Fruit fly (Drosophila melanogaster) whole organism, embryonic: ENCODE results near the gene mbc.

Source experiments
- CG10366 ChIP-seq: fragments of 200-800 bp; sonication (Bioruptor generic); IDR thresholded peaks from 2 replicates; pipeline ENCODE4 v1.3.6; 2022; ENCODE audit warnings: missing biosample characterization, missing genetic modification characterization
- CG10543 ChIP-seq: fragments of 200-800 bp; sonication (Bioruptor generic); optimal IDR thresholded peaks from 3 replicates; lab custom pipeline; 2017; ENCODE audit warnings: missing biosample characterization, mild to moderate bottlenecking, missing genetic modification characterization, moderate library complexity
- CG11085 ChIP-seq: fragments of 200-800 bp; sonication (Bioruptor generic); IDR thresholded peaks from 2 replicates; pipeline ENCODE4 v1.3.6; 2022; ENCODE audit warnings: missing biosample characterization, missing genetic modification characterization
- CG11504 ChIP-seq: fragments of 200-800 bp; sonication (Bioruptor generic); optimal IDR thresholded peaks from 3 replicates; lab custom pipeline; 2019; ENCODE audit warnings: missing biosample characterization, mild to moderate bottlenecking, missing genetic modification characterization, moderate library complexity
- CG11695 ChIP-seq: fragments of 200-800 bp; sonication (Bioruptor generic); IDR thresholded peaks from 3 replicates; pipeline ENCODE4 v1.3.6; 2022; ENCODE audit warnings: missing biosample characterization, missing genetic modification characterization
- CG13123 ChIP-seq: fragments of 200-800 bp; sonication (Bioruptor generic); optimal IDR thresholded peaks from 2 replicates; lab custom pipeline; 2016; ENCODE audit warnings: missing biosample characterization, missing genetic modification characterization
- CG13424 ChIP-seq: fragments of 200-800 bp; sonication (Bioruptor generic); optimal IDR thresholded peaks from 2 replicates; lab custom pipeline; 2019; ENCODE audit warnings: missing biosample characterization, mild to moderate bottlenecking, missing genetic modification characterization, moderate library complexity
- CG14050 ChIP-seq: fragments of 200-800 bp; sonication (Bioruptor generic); IDR thresholded peaks from 3 replicates; pipeline ENCODE4 v1.3.6; 2022; ENCODE audit warnings: missing biosample characterization, missing genetic modification characterization
- CG15269 ChIP-seq: fragments of 200-800 bp; sonication (Bioruptor generic); optimal IDR thresholded peaks from 2 replicates; lab custom pipeline; 2018; ENCODE audit warnings: missing biosample characterization, mild to moderate bottlenecking, missing genetic modification characterization, moderate library complexity
- CG15601 ChIP-seq: fragments of 200-800 bp; sonication (Bioruptor generic); optimal IDR thresholded peaks from 3 replicates; lab custom pipeline; 2019; ENCODE audit warnings: missing biosample characterization, mild to moderate bottlenecking, missing genetic modification characterization, moderate library complexity
- CG1602 ChIP-seq: fragments of 200-800 bp; sonication (Bioruptor generic); optimal IDR thresholded peaks from 3 replicates; lab custom pipeline; 2016; ENCODE audit warnings: missing biosample characterization, missing genetic modification characterization
- CG16813 ChIP-seq: fragments of 200-800 bp; sonication (Bioruptor generic); IDR thresholded peaks from 3 replicates; pipeline ENCODE4 v1.3.6; 2022; ENCODE audit warnings: missing biosample characterization, missing genetic modification characterization; ENCODE audit not compliant: partially characterized antibody
- CG17328 ChIP-seq: fragments of 200-800 bp; sonication (Bioruptor generic); IDR thresholded peaks from 2 replicates; pipeline ENCODE4 v1.3.6; 2022; ENCODE audit warnings: missing biosample characterization, missing genetic modification characterization
- CG17385 ChIP-seq: fragments of 200-800 bp; sonication (Bioruptor generic); optimal IDR thresholded peaks from 3 replicates; lab custom pipeline; 2018; ENCODE audit warnings: missing biosample characterization, mild to moderate bottlenecking, missing genetic modification characterization
- CG30431 ChIP-seq: fragments of 200-800 bp; sonication (Bioruptor generic); optimal IDR thresholded peaks from 2 replicates; lab custom pipeline; 2017; ENCODE audit warnings: missing biosample characterization, missing genetic modification characterization
- CG3407 ChIP-seq: fragments of 200-800 bp; sonication (Bioruptor generic); optimal IDR thresholded peaks from 2 replicates; lab custom pipeline; 2018; ENCODE audit warnings: missing biosample characterization, mild to moderate bottlenecking, missing genetic modification characterization
- CG4707 ChIP-seq: fragments of 200-800 bp; sonication (Bioruptor generic); optimal IDR thresholded peaks from 2 replicates; lab custom pipeline; 2018; ENCODE audit warnings: missing biosample characterization, mild to moderate bottlenecking, missing genetic modification characterization, moderate library complexity
- CG7271 ChIP-seq: fragments of 200-800 bp; sonication (Bioruptor generic); optimal IDR thresholded peaks from 2 replicates; lab custom pipeline; 2018; ENCODE audit warnings: missing biosample characterization, mild to moderate bottlenecking, missing genetic modification characterization, moderate library complexity
- CG7372 ChIP-seq: fragments of 200-800 bp; sonication (Bioruptor generic); IDR thresholded peaks from 2 replicates; pipeline ENCODE4 v1.3.6; 2022; ENCODE audit warnings: missing biosample characterization, missing genetic modification characterization
- CG7987 ChIP-seq: fragments of 200-800 bp; sonication (Bioruptor generic); optimal IDR thresholded peaks from 2 replicates; lab custom pipeline; 2018; ENCODE audit warnings: missing biosample characterization, mild to moderate bottlenecking, missing genetic modification characterization, moderate library complexity
- CkIIα-i1 ChIP-seq: fragments of 200-800 bp; sonication (Bioruptor generic); IDR thresholded peaks from 2 replicates; pipeline ENCODE4 v1.3.6; 2022; ENCODE audit warnings: missing biosample characterization, missing genetic modification characterization
- Dll ChIP-seq: fragments of 200-800 bp; sonication (Bioruptor generic); IDR thresholded peaks from 4 replicates; pipeline ENCODE4 v1.3.6; 2022; ENCODE audit warnings: missing biosample characterization, missing genetic modification characterization; ENCODE audit not compliant: partially characterized antibody
- Ets65A ChIP-seq: fragments of 200-800 bp; sonication (Bioruptor generic); peaks from one replicate; lab custom pipeline; 2016; ENCODE audit warnings: missing biosample characterization, missing genetic modification characterization
- GATAe ChIP-seq: fragments of 200-800 bp; sonication (Bioruptor generic); conservative IDR thresholded peaks from 2 replicates; pipeline ENCODE4 v1.3.6; 2022; ENCODE audit warnings: missing biosample characterization, missing genetic modification characterization
- HmgZ ChIP-seq: fragments of 200-800 bp; sonication (Bioruptor generic); optimal IDR thresholded peaks from 2 replicates; lab custom pipeline; 2018; ENCODE audit warnings: missing biosample characterization, mild to moderate bottlenecking, missing genetic modification characterization
- Mad ChIP-seq: fragments of 200-800 bp; sonication (Bioruptor generic); optimal IDR thresholded peaks from 2 replicates; lab custom pipeline; 2016; ENCODE audit warnings: missing biosample characterization, missing genetic modification characterization
- Neu2 ChIP-seq: fragments of 200-800 bp; sonication (Bioruptor generic); optimal IDR thresholded peaks from 3 replicates; lab custom pipeline; 2016; ENCODE audit warnings: missing biosample characterization, missing genetic modification characterization, borderline replicate concordance
- Nf-YA ChIP-seq: fragments of 200-800 bp; sonication (Bioruptor generic); IDR thresholded peaks from 2 replicates; pipeline ENCODE4 v1.3.6; 2022; ENCODE audit warnings: missing biosample characterization, missing genetic modification characterization
- Rfx ChIP-seq: fragments of 200-800 bp; sonication (Bioruptor generic); IDR thresholded peaks from 2 replicates; pipeline ENCODE4 v1.3.6; 2022; ENCODE audit warnings: missing biosample characterization, missing genetic modification characterization
- Scr ChIP-seq: fragments of 200-800 bp; sonication (Bioruptor generic); IDR thresholded peaks from 2 replicates; pipeline ENCODE4 v1.3.6; 2022; ENCODE audit warnings: missing biosample characterization, missing genetic modification characterization; ENCODE audit not compliant: partially characterized antibody
- Sox102F ChIP-seq: fragments of 200-800 bp; sonication (Bioruptor generic); optimal IDR thresholded peaks from 2 replicates; lab custom pipeline; 2018; ENCODE audit warnings: missing biosample characterization, mild to moderate bottlenecking, missing genetic modification characterization, moderate library complexity
- Tbp ChIP-seq: fragments of >200 bp; optimal IDR thresholded peaks from 2 replicates; lab custom pipeline; 2018; ENCODE audit warnings: missing biosample characterization, missing genetic modification characterization
- ara ChIP-seq: fragments of 200-800 bp; sonication (Bioruptor generic); IDR thresholded peaks from 2 replicates; pipeline ENCODE4 v1.3.6; 2022; ENCODE audit warnings: missing biosample characterization, missing genetic modification characterization
- az2 ChIP-seq: fragments of 200-800 bp; sonication (Bioruptor generic); optimal IDR thresholded peaks from 3 replicates; lab custom pipeline; 2016; ENCODE audit warnings: missing biosample characterization, missing genetic modification characterization
- bowl ChIP-seq: fragments of 200-800 bp; sonication (Bioruptor generic); IDR thresholded peaks from 2 replicates; pipeline ENCODE4 v1.3.6; 2022; ENCODE audit warnings: missing biosample characterization, missing genetic modification characterization
- ci ChIP-seq: fragments of 200-800 bp; sonication (Bioruptor generic); IDR thresholded peaks from 3 replicates; pipeline ENCODE4 v1.3.6; 2022; ENCODE audit warnings: missing biosample characterization, missing genetic modification characterization
- eyg ChIP-seq: fragments of 200-800 bp; sonication (Bioruptor generic); optimal IDR thresholded peaks from 3 replicates; lab custom pipeline; 2016; ENCODE audit warnings: missing biosample characterization, missing genetic modification characterization
- fd102C ChIP-seq: fragments of 200-800 bp; sonication (Bioruptor generic); optimal IDR thresholded peaks from 2 replicates; lab custom pipeline; 2018; ENCODE audit warnings: missing biosample characterization, mild to moderate bottlenecking, missing genetic modification characterization, moderate library complexity
- fu2 ChIP-seq: fragments of 200-800 bp; sonication (Bioruptor generic); optimal IDR thresholded peaks from 2 replicates; lab custom pipeline; 2016; ENCODE audit warnings: missing biosample characterization, missing genetic modification characterization
- grn ChIP-seq: fragments of 200-800 bp; sonication (Bioruptor generic); optimal IDR thresholded peaks from 3 replicates; lab custom pipeline; 2017; ENCODE audit warnings: missing biosample characterization, missing genetic modification characterization
- insv ChIP-seq, 2 experiments: fragments of 200-800 bp; sonication (Bioruptor generic); optimal IDR thresholded peaks; 3 replicates each; lab custom pipeline; 2016 to 2018; ENCODE audit warnings: missing biosample characterization in 2 of 2, missing genetic modification characterization in 2 of 2
- jumu ChIP-seq: fragments of 200-800 bp; sonication (Bioruptor generic); optimal IDR thresholded peaks from 3 replicates; lab custom pipeline; 2016; ENCODE audit warnings: missing biosample characterization, missing genetic modification characterization
- oc ChIP-seq: fragments of 200-800 bp; sonication (Bioruptor generic); optimal IDR thresholded peaks from 2 replicates; lab custom pipeline; 2018; ENCODE audit warnings: missing biosample characterization, mild to moderate bottlenecking, missing genetic modification characterization, moderate library complexity
- pfk ChIP-seq: fragments of 200-800 bp; sonication (Bioruptor generic); optimal IDR thresholded peaks from 2 replicates; lab custom pipeline; 2018; ENCODE audit warnings: missing biosample characterization, mild to moderate bottlenecking, missing genetic modification characterization, moderate library complexity
- salm ChIP-seq: fragments of 200-800 bp; sonication (Bioruptor generic); optimal IDR thresholded peaks from 2 replicates; lab custom pipeline; 2018; ENCODE audit warnings: missing biosample characterization, mild to moderate bottlenecking, missing genetic modification characterization
- sc ChIP-seq, 3 experiments: fragments of >200 bp in 2 of 3; fragments of 200-800 bp in 1 of 3; sonication (Bioruptor generic) in 1 of 3; optimal IDR thresholded peaks; 2 replicates in 2 of 3; 3 replicates in 1 of 3; lab custom pipeline; 2017; ENCODE audit warnings: mild to moderate bottlenecking in 1 of 3, missing biosample characterization in 1 of 3, missing genetic modification characterization in 1 of 3, missing genetic modification reagents in 1 of 3
- schlank ChIP-seq: fragments of 200-800 bp; sonication (Bioruptor generic); optimal IDR thresholded peaks from 2 replicates; lab custom pipeline; 2018; ENCODE audit warnings: missing biosample characterization, mild to moderate bottlenecking, missing genetic modification characterization
- scrt ChIP-seq: fragments of 200-800 bp; sonication (Bioruptor generic); optimal IDR thresholded peaks from 2 replicates; lab custom pipeline; 2018; ENCODE audit warnings: missing biosample characterization, mild to moderate bottlenecking, missing genetic modification characterization, moderate library complexity
- shn ChIP-seq: fragments of 200-800 bp; sonication (Bioruptor generic); optimal IDR thresholded peaks from 3 replicates; lab custom pipeline; 2016; ENCODE audit warnings: missing biosample characterization, missing genetic modification characterization
- toy ChIP-seq: fragments of 200-800 bp; sonication (Bioruptor generic); IDR thresholded peaks from 2 replicates; pipeline ENCODE4 v1.3.6; 2022; ENCODE audit warnings: missing biosample characterization, missing genetic modification characterization
- wor ChIP-seq: fragments of 200-800 bp; sonication (Bioruptor generic); IDR thresholded peaks from 2 replicates; pipeline ENCODE4 v1.3.6; 2022; ENCODE audit warnings: missing biosample characterization, missing genetic modification characterization

Gene mbc

dm6 chr3R:23783961-23784360, 2.4 kb downstream of the mbc start (continued):
- TF ChIP-seq CG30431 = peak; percentile 71
- TF ChIP-seq GATAe = no peak
- peak; percentile 84 for TF ChIP-seq oc (tag; lab: Kevin White, UChicago)
- TF ChIP-seq salm = peak; percentile 55
- TF ChIP-seq fu2 (GFP tag; lab: Kevin White, UChicago) = no peak
- TF ChIP-seq CG13424 (tag; lab: Kevin White, UChicago) = peak; percentile 76
- TF ChIP-seq shn = peak; percentile 60
- TF ChIP-seq CG3407 (GFP tag; lab: Kevin White, UChicago) = peak; percentile 61
- no peak for TF ChIP-seq bowl (GFP tag; lab: Robert Waterston, UW)
- TF ChIP-seq CG15269 (tag; lab: Kevin White, UChicago) = peak; percentile 66
- no peak for TF ChIP-seq insv (GFP tag; optimal IDR thresholded peaks at IDR 0.05; lab: Kevin White, UChicago)
- TF ChIP-seq grn (GFP tag; lab: Kevin White, UChicago) = no peak
- TF ChIP-seq az2 (GFP tag; lab: Kevin White, UChicago) = peak; percentile 80
- no peak for TF ChIP-seq Dll (GFP tag; lab: Robert Waterston, UW)
- peak; percentile 49 for TF ChIP-seq CG10366
- TF ChIP-seq Rfx (GFP tag; lab: Robert Waterston, UW) = no peak
- no peak for TF ChIP-seq fd102C
- TF ChIP-seq ara (GFP tag; lab: Robert Waterston, UW) = peak; percentile 67; the same call in 1 of the 2 replicates
- no peak for TF ChIP-seq CG11085
- TF ChIP-seq scrt = no peak
- TF ChIP-seq CG10543 (GFP tag; lab: Kevin White, UChicago) = no peak
- 0 out of 2 replicates have a peak, but pooled peaks have one; percentile 24 for TF ChIP-seq toy (GFP tag; lab: Robert Waterston, UW)
- TF ChIP-seq CG11695 (GFP tag; lab: Robert Waterston, UW) = peak; percentile 39; the same call in 1 of the 3 replicates
- peak; percentile 60 for TF ChIP-seq CG17385 (GFP tag; lab: Kevin White, UChicago)
- TF ChIP-seq Nf-YA (GFP tag; lab: Robert Waterston, UW) = peak; percentile 44; the same call in 1 of the 2 replicates
- no peak for TF ChIP-seq Scr (GFP tag; lab: Robert Waterston, UW)
- TF ChIP-seq Ets65A = peak; percentile 95
- no peak for TF ChIP-seq HmgZ
- peak; percentile 67 for TF ChIP-seq CG17328
- no peak for TF ChIP-seq Tbp (GFP tag; lab: Kevin White, UChicago)
- peak; percentile 3 for TF ChIP-seq CG13123
- TF ChIP-seq pfk (GFP tag; lab: Kevin White, UChicago) = no peak
- TF ChIP-seq schlank = no peak
- TF ChIP-seq CG7987 (GFP tag; lab: Kevin White, UChicago) = no peak
- peak; percentile 8 for TF ChIP-seq CG7271 (tag; lab: Kevin White, UChicago)
- TF ChIP-seq Mad (GFP tag; lab: Kevin White, UChicago) = peak; percentile 43
- TF ChIP-seq wor = peak; percentile 63
- peak; percentile 89 for TF ChIP-seq CG4707 (GFP tag; lab: Kevin White, UChicago)
- no peak for TF ChIP-seq Neu2
- TF ChIP-seq eyg (GFP tag; lab: Kevin White, UChicago) = no peak
- TF ChIP-seq CG7372 (GFP tag; lab: Robert Waterston, UW) = no peak
- peak; percentile 68 for TF ChIP-seq jumu (GFP tag; lab: Kevin White, UChicago)
- TF ChIP-seq sc (optimal IDR thresholded peaks at IDR 0.05; lab: Kevin White, UChicago) = no peak
- TF ChIP-seq sc (GFP tag; optimal IDR thresholded peaks at IDR 0.05; lab: Kevin White, UChicago) = peak; percentile 81
- peak; percentile 89 for TF ChIP-seq Sox102F (GFP tag; lab: Kevin White, UChicago)
- peak; percentile 85 for TF ChIP-seq CG15601 (tag; lab: Kevin White, UChicago)
- no peak for TF ChIP-seq CkIIα-i1 (GFP tag; lab: Robert Waterston, UW)
- peak; percentile 74 for TF ChIP-seq ci (GFP tag; lab: Robert Waterston, UW)
- no peak for TF ChIP-seq CG16813 (GFP tag; lab: Robert Waterston, UW)
- peak; percentile 72 for TF ChIP-seq CG1602 (GFP tag; lab: Kevin White, UChicago)
- TF ChIP-seq CG11504 (tag; lab: Kevin White, UChicago) = peak; percentile 82
- peak; percentile 31; the same call in 1 of the 3 replicates for TF ChIP-seq CG14050 (GFP tag; lab: Robert Waterston, UW)
